Worm (Caenorhabditis elegans): ENCODE measurements around the gene cyp-13A3.

Gene cyp-13A3

ce11 chrII:9793197-9793596, at the start of gene cyp-13A3:
TSS of gene cyp-13A3 (minus strand) at chrII:9793297.
- no peak for TF ChIP-seq mxl-2 (GFP tag; conservative IDR thresholded peaks at IDR 0.05)

- TF ChIP-seq R02D3.7 (tag; optimal IDR thresholded peaks at IDR 0.05) = peak; percentile 56
- TF ChIP-seq mdl-1 (tag; optimal IDR thresholded peaks at IDR 0.05) = no peak
These were observed 48.9 kb upstream of the cyp-13A3 start, which contains the start of gene rnh-1.2 for ce11 chrII:9841985-9842505. TSS of gene rnh-1.2 (minus strand) at chrII:9842035.

DNA sequence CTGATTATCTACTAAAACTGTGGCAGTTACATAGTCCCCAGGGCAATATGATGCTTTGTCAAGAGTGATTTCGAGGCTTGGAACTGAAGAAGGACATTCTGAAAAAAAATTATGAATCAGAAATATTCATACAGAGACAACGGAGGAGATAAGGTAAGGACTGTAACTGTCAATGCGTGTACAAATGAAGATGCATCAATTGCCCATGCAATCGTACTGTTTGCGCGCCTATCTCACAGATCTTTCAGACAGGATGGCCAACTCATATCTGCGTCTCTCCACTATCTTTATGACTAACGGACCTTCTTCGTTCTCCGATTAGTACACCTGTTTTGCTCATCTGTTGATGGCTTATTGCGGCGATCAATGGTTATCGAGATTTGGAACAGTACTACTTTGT, 47.2 kb upstream of the cyp-13A3 start, which contains the start of gene ZK938.11:
ZK938.11 (minus strand) TSS at position 101 of the 400 bp plus-strand sequence.
- no peak for TF ChIP-seq ceh-32 (tag; optimal IDR thresholded peaks at IDR 0.05; ENCODE audit: poor library complexity)
- TF ChIP-seq mxl-3 (GFP tag; optimal IDR thresholded peaks at IDR 0.05) = no peak
- no peak for TF ChIP-seq nhr-42 (GFP tag; IDR thresholded peaks at IDR 0.05)
- no peak for TF ChIP-seq ztf-7 (tag; optimal IDR thresholded peaks at IDR 0.05)
- TF ChIP-seq F44E2.7 (GFP tag; IDR thresholded peaks at IDR 0.05) = no peak
- no peak for TF ChIP-seq nhr-6 (tag; optimal IDR thresholded peaks at IDR 0.05)
- no peak for TF ChIP-seq vab-7 (GFP tag; IDR thresholded peaks at IDR 0.05)
- no peak for TF ChIP-seq dve-1 (tag; optimal IDR thresholded peaks at IDR 0.05; ENCODE audit: insufficient read depth)
- no peak for TF ChIP-seq ceh-62 (tag; optimal IDR thresholded peaks at IDR 0.05)
- TF ChIP-seq zag-1 (tag; optimal IDR thresholded peaks at IDR 0.05) = no peak
- TF ChIP-seq nhr-102 (tag; optimal IDR thresholded peaks at IDR 0.05) = no peak
- no peak for TF ChIP-seq pqm-1 (tag; optimal IDR thresholded peaks at IDR 0.05)
- TF ChIP-seq aha-1 (tag) = no peak
- TF ChIP-seq Y5F2A.4 (GFP tag; optimal IDR thresholded peaks at IDR 0.05) = no peak
- TF ChIP-seq zfp-3 (GFP tag; conservative IDR thresholded peaks at IDR 0.05) = no peak

DNA sequence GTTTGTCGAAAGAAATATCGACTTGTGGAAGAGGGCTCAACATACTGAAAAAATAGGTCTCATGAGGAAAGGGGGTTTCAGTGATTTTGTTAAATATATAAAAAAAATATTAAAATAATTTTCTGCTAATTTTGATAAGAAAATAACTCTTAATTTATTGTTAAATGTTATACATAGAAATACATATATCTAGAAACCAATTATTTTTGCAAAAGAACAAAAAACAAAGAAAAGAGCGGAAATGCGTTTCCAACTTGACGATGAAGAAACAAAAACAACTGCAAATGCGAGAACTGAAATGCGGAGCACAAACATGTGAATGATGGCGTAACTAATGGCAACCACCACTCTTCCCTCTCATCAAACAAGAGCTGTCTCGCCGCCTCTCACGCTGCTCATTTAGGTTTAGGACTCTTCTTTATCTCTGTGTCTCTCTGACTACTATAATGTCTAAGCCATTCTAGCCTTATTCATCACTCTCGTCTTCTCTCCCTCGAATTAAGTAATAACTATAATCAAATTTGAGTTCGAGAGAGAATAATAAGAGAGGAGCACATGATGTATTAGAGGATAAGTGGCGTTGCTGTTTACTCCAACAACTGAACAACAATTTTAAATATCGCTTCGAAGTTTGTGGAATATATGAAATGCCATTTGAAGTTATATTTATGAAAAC, 45.3 kb upstream of the cyp-13A3 start, which contains the start of gene arrd-4:
arrd-4 (minus strand) TSS at position 51 of the 676 bp plus-strand sequence.
- TF ChIP-seq lin-1 (GFP tag; IDR thresholded peaks at IDR 0.05) = no peak
- TF ChIP-seq nhr-11 (tag; optimal IDR thresholded peaks at IDR 0.05) = peak; percentile 66
- TF ChIP-seq nhr-25 (tag; optimal IDR thresholded peaks at IDR 0.05; ENCODE audit: borderline replicate concordance, insufficient read depth) = no peak
- TF ChIP-seq rbr-2 (tag; optimal IDR thresholded peaks at IDR 0.05) = no peak
- no peak for TF ChIP-seq lin-39 (tag; optimal IDR thresholded peaks at IDR 0.05)
- no peak for TF ChIP-seq unc-62 (GFP tag; optimal IDR thresholded peaks at IDR 0.05 in 1 of 2)
- no peak for TF ChIP-seq unc-62 (tag; optimal IDR thresholded peaks at IDR 0.05)
- no peak for TF ChIP-seq lin-15B (tag; optimal IDR thresholded peaks at IDR 0.05)
- TF ChIP-seq jun-1 (tag; optimal IDR thresholded peaks at IDR 0.05) = no peak

ce11 chrII:9835958-9836357, 42.9 kb upstream of the cyp-13A3 start:
- TF ChIP-seq unc-62 (GFP tag; optimal IDR thresholded peaks at IDR 0.05 in 1 of 2) (peak in 1 of 2 experiments; percentile 93), unc-62 (tag; optimal IDR thresholded peaks at IDR 0.05) (no peak), dmd-9 (GFP tag; IDR thresholded peaks at IDR 0.05) (no peak)

ce11 chrII:9834921-9835320, 41.8 kb upstream of the cyp-13A3 start, which contains the start of gene arrd-5:
TSS of gene arrd-5 (plus strand) at chrII:9835221.
- TF ChIP-seq nhr-11 (tag; optimal IDR thresholded peaks at IDR 0.05) (no peak), duxl-1 (tag; optimal IDR thresholded peaks at IDR 0.05; ENCODE audit: poor library complexity) (no peak), unc-62 (GFP tag; optimal IDR thresholded peaks at IDR 0.05 in 1 of 2) (peak in 1 of 2 experiments; percentile 18), unc-62 (tag; optimal IDR thresholded peaks at IDR 0.05) (no peak)
